Worm (Caenorhabditis elegans) whole organism, L4 larva: ENCODE data around the gene srb-13.
A peak's percentile ranks its signal among the peaks of the same experiment; 100 is the strongest.

ENCODE experiments used
- F37D6.2 ChIP-seq: sonication (generic microtip); optimal IDR thresholded peaks from 2 replicates; lab custom pipeline; 2016; ENCODE audit warnings: mild to moderate bottlenecking, missing genetic modification characterization, missing compliant biosample characterization
- ama-1 ChIP-seq: fragments of 150-350 bp; optimal IDR thresholded peaks from 2 replicates; lab custom pipeline; 2014; ENCODE audit warnings: inconsistent platforms, mixed read lengths
- ceh-82 ChIP-seq: sonication (generic microtip); optimal IDR thresholded peaks from 2 replicates; lab custom pipeline; 2017; ENCODE audit warnings: missing biosample characterization, missing genetic modification characterization
- daf-8 ChIP-seq: fragments of 200-800 bp; sonication (Bioruptor generic); IDR thresholded peaks from 2 replicates; pipeline ENCODE4 v1.3.6; 2022; ENCODE audit warnings: missing genetic modification characterization, missing compliant biosample characterization
- lin-15B ChIP-seq: fragments of 150-350 bp; sonication (generic microtip); optimal IDR thresholded peaks from 3 replicates; lab custom pipeline; 2014; ENCODE audit warnings: missing biosample characterization, missing genetic modification characterization
- mep-1 ChIP-seq: fragments of 150-350 bp; sonication (generic microtip); optimal IDR thresholded peaks from 3 replicates; lab custom pipeline; 2014; ENCODE audit warnings: missing biosample characterization, missing genetic modification characterization
- nhr-237 ChIP-seq: sonication (generic microtip); optimal IDR thresholded peaks from 2 replicates; lab custom pipeline; 2017; ENCODE audit warnings: missing biosample characterization, missing genetic modification characterization
- nhr-76 ChIP-seq: fragments of 150-350 bp; optimal IDR thresholded peaks from 2 replicates; lab custom pipeline; 2014; ENCODE audit warnings: missing biosample characterization, missing genetic modification characterization
- pha-4 ChIP-seq, 2 experiments: fragments of 150-350 bp in 1 of 2; fragments of 200-800 bp in 1 of 2; sonication (Bioruptor generic) in 1 of 2; IDR thresholded peaks in 1 of 2; optimal IDR thresholded peaks in 1 of 2; 2 replicates each; pipeline versions ENCODE4 v1.3.6 to Lab custom; 2014 to 2022; ENCODE audit warnings: missing genetic modification characterization in 2 of 2, missing genetic modification reagents in 2 of 2, missing biosample characterization in 1 of 2, missing compliant biosample characterization in 1 of 2
- skn-1 ChIP-seq: fragments of 150-350 bp; optimal IDR thresholded peaks from 2 replicates; lab custom pipeline; 2014; ENCODE audit warnings: missing biosample characterization, missing genetic modification characterization
- snpc-4 ChIP-seq: fragments of 150-350 bp; optimal IDR thresholded peaks from 2 replicates; lab custom pipeline; 2014; ENCODE audit warnings: missing biosample characterization, missing genetic modification characterization
- unc-39 ChIP-seq: sonication (generic microtip); optimal IDR thresholded peaks from 2 replicates; lab custom pipeline; 2017; ENCODE audit warnings: missing biosample characterization, missing genetic modification characterization
- unc-62 ChIP-seq, 3 experiments: fragments of 150-350 bp in 1 of 3; sonication (generic microtip); optimal IDR thresholded peaks in 2 of 3; peaks in 1 of 3; 1 replicate in 1 of 3; 2 replicates in 2 of 3; lab custom pipeline; 2014 to 2017; ENCODE audit warnings: missing biosample characterization in 3 of 3, missing genetic modification characterization in 3 of 3, missing genetic modification reagents in 3 of 3, missing genotype in 1 of 3

DNA sequence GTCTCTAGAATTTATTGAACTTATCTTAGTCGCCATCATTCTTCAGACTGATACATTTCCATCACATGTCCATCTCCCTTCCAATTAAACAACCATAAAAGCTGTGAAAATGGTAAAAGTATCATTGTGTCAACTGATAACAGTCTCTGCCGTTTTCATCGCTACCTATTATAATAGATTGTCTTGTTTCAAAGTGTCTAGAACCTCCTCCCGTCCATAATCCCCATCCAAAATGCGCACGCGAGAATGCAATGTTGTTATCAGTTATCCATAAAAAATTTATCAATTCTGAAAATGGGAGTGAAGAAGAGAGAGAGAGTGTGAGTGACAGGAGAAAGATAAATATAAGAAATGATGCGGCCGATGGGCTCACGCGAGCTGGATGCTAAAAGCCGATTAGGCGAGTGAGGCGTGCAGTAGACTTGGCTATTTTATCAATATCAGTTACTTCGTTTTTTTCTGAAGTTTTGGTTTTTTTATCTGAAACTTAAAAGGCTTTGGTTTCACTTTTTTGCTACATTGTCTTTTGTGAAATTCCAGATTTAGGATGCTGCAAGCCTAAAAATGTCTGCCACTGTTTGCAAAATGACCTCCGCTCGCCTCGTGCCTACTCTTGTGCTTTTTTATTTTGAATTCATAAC, 44.6 kb upstream of the srb-13 start:
- TF ChIP-seq ama-1 (no peak), lin-15B (tag; lab: Kevin White, UChicago) (no peak), skn-1 (tag; lab: Kevin White, UChicago) (no peak), nhr-76 (tag; lab: Kevin White, UChicago) (no peak), mep-1 (tag; lab: Kevin White, UChicago) (peak; percentile 36), daf-8 (GFP tag; lab: Robert Waterston, UW) (no peak), nhr-237 (tag; lab: Kevin White, UChicago) (no peak), unc-62 (GFP tag; optimal IDR thresholded peaks at IDR 0.05 in 1 of 2; lab: Kevin White, UChicago) (no peak), unc-62 (tag; optimal IDR thresholded peaks at IDR 0.05; lab: Kevin White, UChicago) (no peak), pha-4 (GFP tag; IDR thresholded peaks at IDR 0.05; lab: Robert Waterston, UW) (peak; percentile 54), pha-4 (tag; optimal IDR thresholded peaks at IDR 0.05; lab: Kevin White, UChicago) (no peak), F37D6.2 (tag; lab: Kevin White, UChicago) (no peak), unc-39 (tag; lab: Kevin White, UChicago) (no peak), ceh-82 (tag; lab: Kevin White, UChicago) (no peak), snpc-4 (no peak)
